Fruit fly (Drosophila melanogaster): ENCODE data around the gene TyrR.

TyrR gene

DNA sequence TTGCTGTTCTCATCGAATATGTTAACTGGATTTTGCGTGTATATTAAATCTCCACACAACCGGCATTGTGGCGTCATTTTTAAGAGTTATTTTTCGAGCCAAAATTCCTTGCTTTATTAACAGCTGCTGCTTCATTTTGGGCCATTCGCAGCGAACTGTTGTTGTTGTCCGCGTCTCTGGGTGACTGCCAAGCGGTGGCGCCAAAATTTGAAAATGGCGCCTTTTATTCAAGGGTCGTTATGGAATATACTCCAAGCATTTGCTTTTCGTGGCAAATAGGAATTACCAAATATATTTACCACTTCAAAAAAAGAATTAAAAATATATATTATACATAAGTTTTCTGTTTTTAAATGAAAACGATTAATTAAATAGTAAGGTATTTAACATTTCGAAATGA, 42.1 kb upstream of the TyrR start, which contains the start of gene Nnk (continued):
- no peak for TF ChIP-seq NK7.1 (GFP tag; optimal IDR thresholded peaks at IDR 0.05)
- TF ChIP-seq Lpt (GFP tag; optimal IDR thresholded peaks at IDR 0.05), result no peak
- TF ChIP-seq CG10979 (tag; optimal IDR thresholded peaks at IDR 0.05), result no peak
- TF ChIP-seq Hsf (GFP tag; optimal IDR thresholded peaks at IDR 0.05), result no peak
- no peak for TF ChIP-seq CG7745 (tag; optimal IDR thresholded peaks at IDR 0.05)
- peak; percentile 6 for TF ChIP-seq gfzf (GFP tag; optimal IDR thresholded peaks at IDR 0.05)
- TF ChIP-seq bsh (GFP tag; optimal IDR thresholded peaks at IDR 0.05), result no peak
- peak; percentile 69 for TF ChIP-seq Elba2 (GFP tag; optimal IDR thresholded peaks at IDR 0.05)

DNA sequence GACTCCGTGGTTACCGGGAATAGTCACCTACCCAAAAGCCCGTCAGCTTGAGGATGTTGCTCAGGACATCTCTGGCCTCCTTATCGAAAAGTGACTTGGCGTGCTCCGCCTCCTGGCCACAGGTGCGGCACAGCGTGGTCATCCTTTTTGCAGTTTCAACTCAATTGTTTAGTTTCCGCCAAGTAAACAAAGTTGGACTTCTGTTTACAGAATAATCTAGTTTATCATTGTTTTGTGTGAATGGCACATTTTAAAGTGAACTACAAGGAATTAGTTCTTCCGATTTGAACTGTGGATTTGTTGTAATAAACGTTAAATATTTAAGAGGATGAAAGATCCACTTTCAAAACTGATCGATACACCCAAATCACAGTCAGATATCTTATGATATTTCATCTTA, 40.0 kb upstream of the TyrR start, which contains the start of gene CG17806:
TSS of gene CG17806 (minus strand) at position 236 of the 400 bp plus-strand sequence.
- TF ChIP-seq CG17385 (GFP tag; optimal IDR thresholded peaks at IDR 0.05) (peak; percentile 15), CG10147 (GFP tag; optimal IDR thresholded peaks at IDR 0.05) (peak; percentile 7), MESR4 (GFP tag; optimal IDR thresholded peaks at IDR 0.05) (peak; percentile 14), CG10979 (tag; optimal IDR thresholded peaks at IDR 0.05) (no peak), CG15479 (GFP tag; optimal IDR thresholded peaks at IDR 0.05) (no peak), Myb (GFP tag; optimal IDR thresholded peaks at IDR 0.05) (no peak), CG5245 (GFP tag; optimal IDR thresholded peaks at IDR 0.05) (no peak), CG15269 (tag; optimal IDR thresholded peaks at IDR 0.05) (no peak), Lim3 (GFP tag; IDR thresholded peaks at IDR 0.05) (no peak), CG18764 (GFP tag; optimal IDR thresholded peaks at IDR 0.05) (no peak), Pdp1 (GFP tag; optimal IDR thresholded peaks at IDR 0.05) (no peak), Nf-YA (GFP tag; IDR thresholded peaks at IDR 0.05) (no peak), CG10462 (GFP tag; optimal IDR thresholded peaks at IDR 0.05) (no peak), amos (GFP tag; IDR thresholded peaks at IDR 0.05; ENCODE audit: partially characterized antibody) (no peak), toy (GFP tag; IDR thresholded peaks at IDR 0.05) (no peak), Ada2b (GFP tag; IDR thresholded peaks at IDR 0.05) (no peak), bigmax (GFP tag; optimal IDR thresholded peaks at IDR 0.05) (no peak), CG16863 (GFP tag; optimal IDR thresholded peaks at IDR 0.05) (no peak), peb (GFP tag; IDR thresholded peaks at IDR 0.05) (no peak), gsb-n (tag; optimal IDR thresholded peaks at IDR 0.05) (no peak), Blimp-1 (GFP tag; optimal IDR thresholded peaks at IDR 0.05) (no peak), CG10431 (GFP tag; optimal IDR thresholded peaks at IDR 0.05) (no peak), sd (tag; optimal IDR thresholded peaks at IDR 0.05) (no peak), Stat92E (GFP tag; optimal IDR thresholded peaks at IDR 0.05) (no peak), lov (optimal IDR thresholded peaks at IDR 0.05) (no peak), lov (GFP tag; IDR thresholded peaks at IDR 0.05) (no peak), emc (GFP tag; optimal IDR thresholded peaks at IDR 0.05) (no peak), CG1792 (GFP tag; optimal IDR thresholded peaks at IDR 0.05) (no peak), Sry-δ (GFP tag; optimal IDR thresholded peaks at IDR 0.05) (no peak), tin (GFP tag; optimal IDR thresholded peaks at IDR 0.05) (no peak), dan (GFP tag; IDR thresholded peaks at IDR 0.05) (no peak), ci (GFP tag; IDR thresholded peaks at IDR 0.05) (no peak), mirr (GFP tag; optimal IDR thresholded peaks at IDR 0.05) (peak; percentile 14), grau (tag; optimal IDR thresholded peaks at IDR 0.05) (peak; percentile 11), mam (GFP tag; optimal IDR thresholded peaks at IDR 0.05) (no peak), unc-4 (GFP tag; IDR thresholded peaks at IDR 0.05; ENCODE audit: partially characterized antibody) (no peak), trh (GFP tag; optimal IDR thresholded peaks at IDR 0.05) (no peak), Bteb2 (GFP tag; optimal IDR thresholded peaks at IDR 0.05) (no peak), CG11695 (GFP tag; IDR thresholded peaks at IDR 0.05) (no peak), HmgZ (tag; optimal IDR thresholded peaks at IDR 0.05) (peak; percentile 25), CG32772 (GFP tag; IDR thresholded peaks at IDR 0.05) (no peak), knrl (GFP tag; IDR thresholded peaks at IDR 0.05; ENCODE audit: partially characterized antibody) (no peak), CG12299 (tag; optimal IDR thresholded peaks at IDR 0.05) (no peak), rib (GFP tag; IDR thresholded peaks at IDR 0.05) (no peak)

Measured in whole organism, embryonic.